Worm (Caenorhabditis elegans) whole organism, L4/young adult: Measurements from ENCODE around the gene txt-1.

Source experiments
- W03F9.2 ChIP-seq: fragments of 150-350 bp; optimal IDR thresholded peaks from 2 replicates; lab custom pipeline; 2014; ENCODE audit warnings: missing biosample characterization, missing genetic modification characterization
- dao-5 ChIP-seq: sonication (generic microtip); optimal IDR thresholded peaks from 2 replicates; lab custom pipeline; 2016; ENCODE audit warnings: missing genotype, missing genetic modification characterization, moderate library complexity, missing compliant biosample characterization
- him-1 ChIP-seq: sonication (generic microtip); optimal IDR thresholded peaks from 2 replicates; lab custom pipeline; 2016; ENCODE audit warnings: missing genotype, missing genetic modification reagents, missing genetic modification characterization, missing compliant biosample characterization

- TF ChIP-seq W03F9.2 (tag; lab: Kevin White, UChicago) (no peak), dao-5 (tag; lab: Kevin White, UChicago) (no peak), him-1 (tag; lab: Kevin White, UChicago) (no peak)
Observed at ce11 chrII:128929-129328, 22.9 kb downstream of the txt-1 start, which contains the start of gene srd-3.
